Fruit fly (Drosophila melanogaster) whole organism, embryonic: ENCODE results near the gene lectin-24A.
A peak's percentile ranks its signal among the peaks of the same experiment; 100 is the strongest.

Experiments
- Atf6 ChIP-seq: fragments of 200-800 bp; sonication (Bioruptor generic); IDR thresholded peaks from 2 replicates; pipeline ENCODE4 v1.3.6; 2022; ENCODE audit warnings: missing biosample characterization, missing genetic modification characterization
- CG12155 ChIP-seq: fragments of 200-800 bp; sonication (Bioruptor generic); optimal IDR thresholded peaks from 3 replicates; lab custom pipeline; 2016; ENCODE audit warnings: missing biosample characterization, missing genetic modification characterization
- CG1233 ChIP-seq: fragments of 200-800 bp; sonication (Bioruptor generic); optimal IDR thresholded peaks from 4 replicates; lab custom pipeline; 2018; ENCODE audit warnings: missing biosample characterization, mild to moderate bottlenecking, missing genetic modification characterization
- CG13894 ChIP-seq: fragments of 200-800 bp; sonication (Bioruptor generic); optimal IDR thresholded peaks from 3 replicates; lab custom pipeline; 2018; ENCODE audit warnings: missing biosample characterization, mild to moderate bottlenecking, missing genetic modification characterization, moderate library complexity
- CG14860 ChIP-seq: fragments of 200-800 bp; sonication (Bioruptor generic); IDR thresholded peaks from 3 replicates; pipeline ENCODE4 v1.3.6; 2022; ENCODE audit warnings: missing biosample characterization, missing genetic modification characterization; ENCODE audit not compliant: partially characterized antibody
- CG15269 ChIP-seq: fragments of 200-800 bp; sonication (Bioruptor generic); optimal IDR thresholded peaks from 2 replicates; lab custom pipeline; 2018; ENCODE audit warnings: missing biosample characterization, mild to moderate bottlenecking, missing genetic modification characterization, moderate library complexity
- CG1792 ChIP-seq: fragments of 200-800 bp; sonication (Bioruptor generic); optimal IDR thresholded peaks from 2 replicates; lab custom pipeline; 2016; ENCODE audit warnings: missing biosample characterization, missing genetic modification characterization
- CG18262 ChIP-seq: fragments of 200-800 bp; optimal IDR thresholded peaks from 3 replicates; lab custom pipeline; 2019; ENCODE audit warnings: missing biosample characterization, mild to moderate bottlenecking, missing genetic modification characterization, moderate library complexity
- CG18599 ChIP-seq: fragments of 200-800 bp; sonication (Bioruptor generic); optimal IDR thresholded peaks from 3 replicates; lab custom pipeline; 2017; ENCODE audit warnings: missing biosample characterization, missing genetic modification characterization, mild to moderate bottlenecking, moderate library complexity, missing genetic modification reagents
- CG18619 ChIP-seq: fragments of 200-800 bp; sonication (Bioruptor generic); optimal IDR thresholded peaks from 3 replicates; lab custom pipeline; 2017; ENCODE audit warnings: missing biosample characterization, mild to moderate bottlenecking, missing genetic modification characterization
- CG2120 ChIP-seq: fragments of 200-800 bp; sonication (Bioruptor generic); optimal IDR thresholded peaks from 3 replicates; lab custom pipeline; 2016; ENCODE audit warnings: missing biosample characterization, missing genetic modification characterization
- CG30403 ChIP-seq: fragments of 200-800 bp; sonication (Bioruptor generic); optimal IDR thresholded peaks from 3 replicates; lab custom pipeline; 2016; ENCODE audit warnings: missing biosample characterization, missing genetic modification characterization
- CG3838 ChIP-seq: fragments of 200-800 bp; sonication (Bioruptor generic); optimal IDR thresholded peaks from 3 replicates; lab custom pipeline; 2016; ENCODE audit warnings: missing biosample characterization, missing genetic modification characterization
- CG4328 ChIP-seq: fragments of 200-800 bp; sonication (Bioruptor generic); optimal IDR thresholded peaks from 3 replicates; lab custom pipeline; 2017; ENCODE audit warnings: missing biosample characterization, missing genetic modification reagents, missing genetic modification characterization
- CG4854 ChIP-seq: fragments of 200-800 bp; sonication (Bioruptor generic); optimal IDR thresholded peaks from 2 replicates; lab custom pipeline; 2016; ENCODE audit warnings: missing biosample characterization, missing genetic modification characterization, inconsistent platforms
- CG6175 ChIP-seq: fragments of 200-800 bp; sonication (Bioruptor generic); IDR thresholded peaks from 3 replicates; pipeline ENCODE4 v1.3.6; 2022; ENCODE audit warnings: missing biosample characterization, missing genetic modification characterization
- CG6689 ChIP-seq: fragments of 200-800 bp; sonication (Bioruptor generic); IDR thresholded peaks from 2 replicates; pipeline ENCODE4 v1.3.6; 2022; ENCODE audit warnings: missing biosample characterization, missing genetic modification characterization
- CG6813 ChIP-seq: fragments of 200-800 bp; sonication (Bioruptor generic); optimal IDR thresholded peaks from 2 replicates; lab custom pipeline; 2017; ENCODE audit warnings: missing biosample characterization, missing genetic modification characterization, mild to moderate bottlenecking, moderate library complexity, missing genetic modification reagents
- CG7372 ChIP-seq: fragments of 200-800 bp; sonication (Bioruptor generic); IDR thresholded peaks from 2 replicates; pipeline ENCODE4 v1.3.6; 2022; ENCODE audit warnings: missing biosample characterization, missing genetic modification characterization
- CG7556 ChIP-seq: fragments of 200-800 bp; sonication (Bioruptor generic); optimal IDR thresholded peaks from 2 replicates; lab custom pipeline; 2017; ENCODE audit warnings: missing biosample characterization, mild to moderate bottlenecking, missing genetic modification characterization
- CG9727 ChIP-seq: fragments of 200-800 bp; sonication (Bioruptor generic); optimal IDR thresholded peaks from 3 replicates; lab custom pipeline; 2017; ENCODE audit warnings: missing biosample characterization, mild to moderate bottlenecking, missing genetic modification characterization
- D19B ChIP-seq: fragments of 200-800 bp; sonication (Bioruptor generic); optimal IDR thresholded peaks from 2 replicates; lab custom pipeline; 2017; ENCODE audit warnings: missing biosample characterization, mild to moderate bottlenecking, missing genetic modification characterization
- Dbx ChIP-seq: fragments of 200-800 bp; sonication (Bioruptor generic); IDR thresholded peaks from 3 replicates; pipeline ENCODE4 v1.3.6; 2022; ENCODE audit warnings: missing biosample characterization, missing genetic modification characterization
- Dip2 ChIP-seq: fragments of 200-800 bp; sonication (Bioruptor generic); IDR thresholded peaks from 2 replicates; pipeline ENCODE4 v1.3.6; 2022; ENCODE audit warnings: missing biosample characterization, missing genetic modification characterization
- E2f2 ChIP-seq: fragments of 200-800 bp; sonication (Bioruptor generic); IDR thresholded peaks from 2 replicates; pipeline ENCODE4 v1.3.6; 2022; ENCODE audit warnings: missing biosample characterization, missing genetic modification characterization
- Eip74EF ChIP-seq, 2 experiments: fragments of 200-800 bp in 1 of 2; fragments of >200 bp in 1 of 2; sonication (Bioruptor generic) in 1 of 2; optimal IDR thresholded peaks; 2 replicates each; lab custom pipeline; 2017 to 2019; ENCODE audit warnings: missing biosample characterization in 2 of 2, missing genetic modification characterization in 2 of 2, mild to moderate bottlenecking in 1 of 2, moderate library complexity in 1 of 2
- Ets65A ChIP-seq: fragments of 200-800 bp; sonication (Bioruptor generic); peaks from one replicate; lab custom pipeline; 2016; ENCODE audit warnings: missing biosample characterization, missing genetic modification characterization
- Fer1 ChIP-seq: fragments of 200-800 bp; sonication (Bioruptor generic); optimal IDR thresholded peaks from 2 replicates; lab custom pipeline; 2017; ENCODE audit warnings: missing biosample characterization, mild to moderate bottlenecking, missing genetic modification characterization
- Gsc ChIP-seq: fragments of 200-800 bp; sonication (Bioruptor generic); IDR thresholded peaks from 2 replicates; pipeline ENCODE4 v1.3.6; 2022; ENCODE audit warnings: missing biosample characterization, missing genetic modification characterization
- Hmr ChIP-seq: fragments of 200-800 bp; sonication (Bioruptor generic); optimal IDR thresholded peaks from 3 replicates; lab custom pipeline; 2017; ENCODE audit warnings: mild to moderate bottlenecking, missing biosample characterization, missing genetic modification reagents, missing genetic modification characterization
- Hr3 ChIP-seq: fragments of 200-800 bp; sonication (Bioruptor generic); optimal IDR thresholded peaks from 3 replicates; lab custom pipeline; 2016; ENCODE audit warnings: missing biosample characterization, missing genetic modification characterization
- Lpt ChIP-seq: fragments of >200 bp; optimal IDR thresholded peaks from 2 replicates; lab custom pipeline; 2018; ENCODE audit warnings: missing biosample characterization, missing genetic modification characterization
- Max ChIP-seq: fragments of 200-800 bp; sonication (Bioruptor generic); optimal IDR thresholded peaks from 2 replicates; lab custom pipeline; 2016; ENCODE audit warnings: missing biosample characterization, mild to moderate bottlenecking, missing genetic modification characterization
- PHDP ChIP-seq: fragments of 200-800 bp; sonication (Bioruptor generic); optimal IDR thresholded peaks from 3 replicates; lab custom pipeline; 2018; ENCODE audit warnings: missing biosample characterization, mild to moderate bottlenecking, missing genetic modification characterization, moderate library complexity
- Tbp ChIP-seq: fragments of >200 bp; optimal IDR thresholded peaks from 2 replicates; lab custom pipeline; 2018; ENCODE audit warnings: missing biosample characterization, missing genetic modification characterization
- bigmax ChIP-seq: fragments of 200-800 bp; sonication (Bioruptor generic); optimal IDR thresholded peaks from 2 replicates; lab custom pipeline; 2018; ENCODE audit warnings: missing biosample characterization, mild to moderate bottlenecking, missing genetic modification characterization
- cato ChIP-seq: fragments of 200-800 bp; sonication (Bioruptor generic); optimal IDR thresholded peaks from 2 replicates; lab custom pipeline; 2016; ENCODE audit warnings: missing biosample characterization, missing genetic modification characterization, borderline replicate concordance
- croc ChIP-seq: fragments of 200-800 bp; sonication (Bioruptor generic); conservative IDR thresholded peaks from 3 replicates; pipeline ENCODE4 v1.3.6; 2022; ENCODE audit warnings: missing biosample characterization, missing genetic modification characterization
- dmrt11E ChIP-seq: fragments of 200-800 bp; sonication (Bioruptor generic); optimal IDR thresholded peaks from 3 replicates; lab custom pipeline; 2018; ENCODE audit warnings: missing biosample characterization, mild to moderate bottlenecking, missing genetic modification characterization, moderate library complexity
- dmrt99B ChIP-seq: fragments of 200-800 bp; sonication (Bioruptor generic); optimal IDR thresholded peaks from 2 replicates; lab custom pipeline; 2018; ENCODE audit warnings: missing biosample characterization, mild to moderate bottlenecking, missing genetic modification characterization, moderate library complexity
- ewg ChIP-seq: fragments of 200-800 bp; sonication (Bioruptor generic); optimal IDR thresholded peaks from 3 replicates; lab custom pipeline; 2017; ENCODE audit warnings: mild to moderate bottlenecking, missing biosample characterization, missing genetic modification reagents, missing genetic modification characterization
- gfzf ChIP-seq: fragments of 200-800 bp; sonication (Bioruptor generic); optimal IDR thresholded peaks from 2 replicates; lab custom pipeline; 2016; ENCODE audit warnings: missing biosample characterization, mild to moderate bottlenecking, missing genetic modification characterization, moderate library complexity
- grau ChIP-seq: fragments of 200-800 bp; optimal IDR thresholded peaks from 3 replicates; lab custom pipeline; 2019; ENCODE audit warnings: missing biosample characterization, mild to moderate bottlenecking, missing genetic modification characterization, moderate library complexity
- jing ChIP-seq: fragments of 200-800 bp; sonication (Bioruptor generic); optimal IDR thresholded peaks from 2 replicates; lab custom pipeline; 2018; ENCODE audit warnings: missing biosample characterization, mild to moderate bottlenecking, missing genetic modification characterization
- maf-S ChIP-seq: fragments of 200-800 bp; sonication (Bioruptor generic); optimal IDR thresholded peaks from 2 replicates; lab custom pipeline; 2016; ENCODE audit warnings: missing biosample characterization, missing genetic modification characterization
- mirr ChIP-seq: fragments of 200-800 bp; sonication (Bioruptor generic); optimal IDR thresholded peaks from 3 replicates; lab custom pipeline; 2018; ENCODE audit warnings: missing biosample characterization, mild to moderate bottlenecking, missing genetic modification characterization
- p53 ChIP-seq: fragments of 200-800 bp; sonication (Bioruptor generic); optimal IDR thresholded peaks from 2 replicates; lab custom pipeline; 2016; ENCODE audit warnings: missing biosample characterization, missing genetic modification characterization
- pan ChIP-seq, 4 experiments: fragments of >200 bp in 3 of 4; fragments of 200-800 bp in 1 of 4; sonication (Bioruptor generic) in 1 of 4; optimal IDR thresholded peaks in 3 of 4; IDR thresholded peaks in 1 of 4; 2 replicates each; pipeline versions ENCODE4 v1.3.6 to Lab custom; 2017 to 2022; ENCODE audit warnings: missing biosample characterization in 2 of 4, missing genetic modification characterization in 2 of 4, mixed read lengths in 1 of 4
- rib ChIP-seq: fragments of 200-800 bp; sonication (Bioruptor generic); IDR thresholded peaks from 2 replicates; pipeline ENCODE4 v1.3.6; 2022; ENCODE audit warnings: missing biosample characterization, missing genetic modification characterization
- slou ChIP-seq: fragments of 200-800 bp; sonication (Bioruptor generic); optimal IDR thresholded peaks from 3 replicates; lab custom pipeline; 2016; ENCODE audit warnings: missing biosample characterization, missing genetic modification characterization

lectin-24A gene

DNA sequence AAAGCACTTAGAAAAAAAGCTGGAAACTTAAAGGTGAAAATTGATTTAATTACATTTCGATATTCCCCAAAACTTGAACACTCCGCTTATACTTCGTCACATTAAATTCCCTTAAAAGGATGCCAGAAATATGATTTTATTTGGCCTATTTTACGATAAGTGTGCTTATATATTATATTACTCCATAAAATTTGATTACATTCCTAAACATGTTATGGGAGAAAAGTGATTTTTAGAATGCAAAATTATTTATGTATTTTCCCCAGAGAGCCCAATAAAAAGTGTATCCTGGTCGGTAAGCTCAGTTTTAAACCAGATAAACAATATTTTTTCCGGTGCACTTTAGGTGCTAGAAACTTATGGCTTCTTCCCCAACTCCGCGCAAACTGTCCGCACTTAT is 20.1 kb upstream of the lectin-24A start (continued):
- TF ChIP-seq Hmr (GFP tag; lab: Kevin White, UChicago) (peak; percentile 27), Eip74EF (GFP tag; optimal IDR thresholded peaks at IDR 0.05; lab: Kevin White, UChicago) (no peak), CG6175 (no peak), CG1792 (GFP tag; lab: Kevin White, UChicago) (no peak), pan (optimal IDR thresholded peaks at IDR 0.05; lab: Kevin White, UChicago) (no peak), pan (GFP tag; optimal IDR thresholded peaks at IDR 0.05 in 1 of 2, IDR thresholded peaks at IDR 0.05 in 1 of 2) (no peak), CG30403 (peak; percentile 7), Ets65A (GFP tag; lab: Kevin White, UChicago) (peak; percentile 15), CG7372 (GFP tag; lab: Robert Waterston, UW) (no peak), mirr (GFP tag; lab: Kevin White, UChicago) (no peak), dmrt99B (peak; percentile 30), CG9727 (GFP tag; lab: Kevin White, UChicago) (peak; percentile 0), cato (GFP tag; lab: Kevin White, UChicago) (no peak), Tbp (GFP tag; lab: Kevin White, UChicago) (no peak), CG12155 (no peak), Gsc (no peak), dmrt11E (tag; lab: Kevin White, UChicago) (no peak), CG15269 (peak; percentile 29), grau (tag; lab: Kevin White, UChicago) (peak; percentile 35), Dbx (GFP tag; lab: Robert Waterston, UW) (no peak), rib (GFP tag; lab: Robert Waterston, UW) (no peak), CG18619 (GFP tag; lab: Kevin White, UChicago) (no peak), CG2120 (peak; percentile 43), CG7556 (GFP tag; lab: Kevin White, UChicago) (peak; percentile 47)

DNA sequence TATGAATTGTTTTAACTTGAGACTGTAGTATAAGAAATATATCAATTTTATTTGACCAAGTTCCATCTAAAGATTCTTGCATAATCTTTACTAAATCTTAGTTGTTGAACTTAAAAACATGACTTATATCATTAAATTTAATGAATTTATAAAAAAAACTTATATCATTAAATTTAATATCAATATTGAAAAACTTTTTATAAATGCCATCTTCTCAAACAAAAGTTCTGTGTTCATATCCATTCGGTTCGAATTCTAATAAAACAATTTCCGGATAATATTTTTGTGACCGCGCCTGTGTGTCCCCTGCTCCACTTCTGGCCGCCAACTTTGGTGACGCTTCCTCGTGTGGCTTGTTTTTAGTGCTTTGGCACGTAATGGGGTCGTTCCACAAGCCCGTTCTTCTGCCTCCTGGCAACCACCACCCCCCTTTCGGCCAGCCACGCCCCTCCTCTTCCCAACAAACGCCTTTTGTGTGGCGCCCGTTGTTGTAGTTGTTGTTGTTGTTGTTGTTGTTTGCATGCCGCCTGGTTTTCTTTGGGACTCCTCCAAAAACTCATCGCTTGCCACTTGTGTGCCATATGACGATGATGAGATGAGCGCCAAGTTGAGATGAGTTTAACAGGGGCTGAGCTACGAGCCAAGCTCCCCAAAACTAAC is 19.6 kb upstream of the lectin-24A start:
- TF ChIP-seq croc: no peak
- TF ChIP-seq Hr3 (GFP tag; lab: Kevin White, UChicago): peak; percentile 3
- no peak for TF ChIP-seq slou
- TF ChIP-seq CG18599 (GFP tag; lab: Kevin White, UChicago): peak; percentile 24
- TF ChIP-seq CG13894: peak; percentile 61
- TF ChIP-seq gfzf: no peak
- no peak for TF ChIP-seq CG4854
- TF ChIP-seq Lpt: no peak
- no peak for TF ChIP-seq CG6813 (GFP tag; lab: Kevin White, UChicago)
- no peak for TF ChIP-seq Max (GFP tag; lab: Kevin White, UChicago)
- TF ChIP-seq PHDP (tag; lab: Kevin White, UChicago): peak; percentile 13
- no peak for TF ChIP-seq Atf6 (GFP tag; lab: Robert Waterston, UW)
- no peak for TF ChIP-seq bigmax (GFP tag; lab: Kevin White, UChicago)
- TF ChIP-seq Fer1 (GFP tag; lab: Kevin White, UChicago): peak; percentile 15
- TF ChIP-seq maf-S (GFP tag; lab: Kevin White, UChicago): no peak
- TF ChIP-seq CG4328: no peak
- TF ChIP-seq CG30403: no peak
- TF ChIP-seq CG6689 (GFP tag; lab: Robert Waterston, UW): 0 out of 2 replicates have a peak, but pooled peaks have one; percentile 11
- TF ChIP-seq p53: no peak
- peak; percentile 18 for TF ChIP-seq CG18262
- no peak for TF ChIP-seq jing (GFP tag; lab: Kevin White, UChicago)
- no peak for TF ChIP-seq CG14860
- no peak for TF ChIP-seq Dip2 (GFP tag; lab: Robert Waterston, UW)
- TF ChIP-seq D19B: no peak
- TF ChIP-seq CG1233 (GFP tag; lab: Kevin White, UChicago): no peak
- no peak for TF ChIP-seq CG3838
- TF ChIP-seq ewg: no peak
- no peak for TF ChIP-seq E2f2 (GFP tag; lab: Robert Waterston, UW)
